Fruit fly (Drosophila melanogaster) Kc167 (cell line): Measurements from ENCODE around the gene CAH7.

Source experiments
- Sin3A ChIP-seq: fragments of >200 bp; optimal IDR thresholded peaks from 2 replicates; lab custom pipeline; 2018; ENCODE audit warnings: missing external identifiers
- insv ChIP-seq: fragments of >200 bp; optimal IDR thresholded peaks from 3 replicates; lab custom pipeline; 2018; ENCODE audit warnings: missing external identifiers
- psq ChIP-seq: fragments of >200 bp; optimal IDR thresholded peaks from 2 replicates; lab custom pipeline; 2017; ENCODE audit warnings: missing external identifiers

dm6 chr3R:10169124-10169766, 57.2 kb downstream of the CAH7 start:
- no peak for TF ChIP-seq Sin3A
- TF ChIP-seq psq (lab: Kevin White, UChicago), result no peak
- TF ChIP-seq insv, result no peak
